Worm (Caenorhabditis elegans) whole organism, L2 larva: Measurements from ENCODE around the gene nspg-9.

ENCODE experiments used
- ZK546.5 ChIP-seq: sonication (generic microtip); optimal IDR thresholded peaks from 2 replicates; lab custom pipeline; 2017; ENCODE audit warnings: missing biosample characterization, missing genetic modification characterization
- ama-1 ChIP-seq: fragments of 150-350 bp; optimal IDR thresholded peaks from 2 replicates; lab custom pipeline; 2018; ENCODE audit warnings: inconsistent platforms
- dmd-4 ChIP-seq: sonication (generic microtip); optimal IDR thresholded peaks from 2 replicates; lab custom pipeline; 2017; ENCODE audit warnings: missing biosample characterization, missing genetic modification characterization
- egl-27 ChIP-seq: sonication (generic microtip); optimal IDR thresholded peaks from 3 replicates; lab custom pipeline; 2017; ENCODE audit warnings: missing biosample characterization, missing genetic modification reagents, missing genetic modification characterization
- nhr-23 ChIP-seq: fragments of 150-350 bp; optimal IDR thresholded peaks from 2 replicates; lab custom pipeline; 2014; ENCODE audit warnings: missing biosample characterization, missing genetic modification reagents, missing genetic modification characterization
- nhr-6 ChIP-seq: fragments of 150-350 bp; optimal IDR thresholded peaks from 2 replicates; lab custom pipeline; 2014; ENCODE audit warnings: missing biosample characterization, missing genetic modification characterization
- snpc-4 ChIP-seq: fragments of 150-350 bp; optimal IDR thresholded peaks from 2 replicates; lab custom pipeline; 2014; ENCODE audit warnings: missing biosample characterization, missing genetic modification characterization
- unc-62 ChIP-seq: fragments of 150-350 bp; optimal IDR thresholded peaks from 2 replicates; lab custom pipeline; 2014; ENCODE audit warnings: missing biosample characterization, missing genetic modification reagents, missing genetic modification characterization
- ztf-11 ChIP-seq: sonication (generic microtip); optimal IDR thresholded peaks from 2 replicates; lab custom pipeline; 2017; ENCODE audit warnings: missing biosample characterization, missing genetic modification characterization
- ztf-4 ChIP-seq: fragments of 150-350 bp; optimal IDR thresholded peaks from 2 replicates; lab custom pipeline; 2014; ENCODE audit warnings: missing biosample characterization, missing genetic modification characterization

DNA sequence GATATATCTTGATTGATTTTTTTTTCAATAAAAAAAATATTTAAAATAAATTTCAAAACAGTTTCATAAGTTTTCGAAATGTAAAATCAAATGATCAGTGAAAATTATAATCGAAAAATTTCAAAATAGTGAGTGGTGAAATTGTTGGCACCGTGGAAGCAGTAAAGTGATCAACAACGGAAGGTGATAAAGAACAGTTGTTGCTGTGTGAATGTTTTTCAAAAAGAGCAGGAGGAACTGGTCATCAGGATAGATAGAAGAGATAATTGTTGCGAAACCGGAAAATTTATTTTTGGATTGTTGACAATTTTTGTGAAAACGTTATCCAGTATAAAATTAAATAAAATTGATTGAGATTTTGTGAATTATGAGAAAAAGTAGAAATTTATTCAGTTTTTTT is 49.3 kb downstream of the nspg-9 start:
- no peak for TF ChIP-seq ztf-4 (tag; lab: Kevin White, UChicago)
- no peak for TF ChIP-seq ZK546.5 (tag; lab: Kevin White, UChicago)
- TF ChIP-seq egl-27 (tag; lab: Kevin White, UChicago), result no peak
- no peak for TF ChIP-seq ama-1 (lab: Kevin White, UChicago)
- TF ChIP-seq nhr-23, result no peak
- no peak for TF ChIP-seq dmd-4 (tag; lab: Kevin White, UChicago)
- no peak for TF ChIP-seq nhr-6 (tag; lab: Kevin White, UChicago)
- TF ChIP-seq ztf-11, result no peak
- no peak for TF ChIP-seq snpc-4 (tag; lab: Kevin White, UChicago)
- TF ChIP-seq unc-62 (GFP tag; lab: Kevin White, UChicago), result no peak
